Fruit fly (Drosophila melanogaster): ENCODE data around the gene Tlk.

The Tlk gene

DNA sequence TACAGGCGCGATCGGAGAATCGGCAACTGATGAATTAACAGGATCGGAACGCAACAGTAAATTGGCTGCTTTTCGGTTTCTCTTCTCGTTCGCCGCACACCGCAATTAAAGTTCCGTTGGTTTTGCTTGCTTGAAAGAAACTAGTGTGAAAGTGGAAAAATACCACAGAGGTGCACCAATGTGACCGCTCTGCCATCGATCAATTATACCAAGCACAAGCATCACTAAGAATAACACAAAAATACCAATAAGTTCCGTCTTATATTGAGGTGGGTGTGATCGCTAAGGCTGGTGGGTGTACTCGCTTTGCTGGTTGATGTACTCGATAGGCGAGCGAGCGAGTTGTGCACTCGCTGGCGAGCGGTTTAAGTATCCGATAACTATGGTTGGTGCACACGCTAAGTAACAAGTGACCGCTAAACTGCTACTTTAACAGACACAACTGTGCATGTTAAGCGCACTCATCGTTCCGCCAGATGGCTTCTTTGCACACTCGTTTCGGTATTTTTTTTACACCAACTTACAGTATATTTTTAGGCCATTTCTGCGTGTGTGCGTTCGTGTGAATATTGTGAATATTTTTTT lies at the start of gene Tlk, which contains the start of gene Rala:
Gene Tlk (plus strand): TSS at position 528 of the 585 bp plus-strand sequence.
Gene Rala (minus strand): TSS at position 156 of the 585 bp plus-strand sequence.
- no peak for TF ChIP-seq noc (tag; optimal IDR thresholded peaks at IDR 0.05)

DNA sequence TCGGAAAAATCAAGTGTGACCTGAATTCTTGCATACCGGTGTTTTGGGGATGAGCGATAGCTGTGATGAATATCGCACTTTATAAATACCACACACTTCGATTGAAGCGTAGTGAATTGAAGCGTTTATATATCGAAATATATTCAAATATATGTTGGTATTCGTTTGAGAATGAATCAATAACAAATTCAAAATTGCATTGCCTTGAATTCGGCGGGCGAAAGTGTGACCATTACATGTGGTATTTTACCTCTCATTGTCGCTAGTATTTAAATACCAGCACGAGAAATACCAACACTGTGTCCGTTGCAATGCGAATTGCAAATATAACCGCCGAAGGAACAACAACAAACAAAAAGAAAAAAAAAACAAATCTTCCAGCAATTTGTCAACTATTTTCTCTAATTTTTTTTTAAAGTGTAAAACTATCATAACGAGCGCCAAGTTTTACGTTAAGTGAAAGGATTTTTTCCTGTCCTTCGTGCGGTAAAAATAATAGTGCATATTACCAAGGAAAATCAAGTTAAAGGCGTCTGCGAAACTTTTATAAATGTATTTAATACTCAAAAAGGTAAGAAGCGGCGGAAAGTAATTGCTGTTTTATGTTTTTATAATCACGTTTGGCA lies 48.2 kb upstream of the Tlk start, which contains the start of the genes Parg and Mnt:
Gene Parg (minus strand): TSS at position 34 of the 626 bp plus-strand sequence.
Gene Mnt (plus strand): TSS at position 333 of the 626 bp plus-strand sequence.
- no peak for TF ChIP-seq noc (tag; optimal IDR thresholded peaks at IDR 0.05)

DNA sequence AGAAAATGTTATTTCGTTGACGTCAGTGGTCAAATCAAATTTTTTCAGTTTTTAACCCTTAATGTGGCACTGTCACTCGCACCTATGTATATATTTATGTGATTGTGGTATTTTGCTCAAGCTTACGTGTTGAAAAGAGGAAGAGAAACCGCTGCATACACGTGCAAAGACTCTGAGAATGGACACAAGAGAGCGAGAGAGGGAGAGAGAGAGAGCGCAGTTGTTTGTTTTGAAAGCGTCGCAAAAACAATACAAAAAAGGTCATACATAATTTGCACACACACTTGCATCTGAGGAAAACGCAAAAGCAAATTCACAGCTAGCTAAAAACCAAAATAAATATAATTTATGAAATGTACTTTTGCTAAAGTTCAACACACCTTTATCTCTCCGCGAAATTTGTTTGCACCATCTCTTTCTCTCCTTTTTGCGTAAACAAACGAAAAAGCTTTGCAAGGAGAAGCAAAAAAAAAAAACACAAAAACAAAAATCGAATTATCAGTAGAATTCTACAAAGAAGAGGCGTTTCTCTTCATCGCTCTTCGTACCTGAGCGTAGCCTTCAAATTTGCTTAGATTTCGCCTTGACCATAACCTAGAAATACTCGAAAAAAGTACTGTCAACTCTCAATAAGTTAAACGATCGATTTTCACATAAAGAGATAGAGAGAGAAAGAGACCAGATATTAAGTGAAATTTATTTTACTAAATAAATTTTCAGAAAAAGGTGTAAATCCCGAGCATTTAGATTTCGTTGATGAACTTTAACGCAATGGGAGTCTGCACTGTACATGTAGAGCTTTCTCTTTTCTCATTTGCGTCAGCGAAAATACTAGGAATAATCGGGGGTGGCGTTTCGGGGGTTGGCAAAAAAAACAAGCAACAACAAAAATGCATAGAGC lies 47.5 kb upstream of the Tlk start:
- TF ChIP-seq noc (tag; optimal IDR thresholded peaks at IDR 0.05): peak; percentile 92

DNA sequence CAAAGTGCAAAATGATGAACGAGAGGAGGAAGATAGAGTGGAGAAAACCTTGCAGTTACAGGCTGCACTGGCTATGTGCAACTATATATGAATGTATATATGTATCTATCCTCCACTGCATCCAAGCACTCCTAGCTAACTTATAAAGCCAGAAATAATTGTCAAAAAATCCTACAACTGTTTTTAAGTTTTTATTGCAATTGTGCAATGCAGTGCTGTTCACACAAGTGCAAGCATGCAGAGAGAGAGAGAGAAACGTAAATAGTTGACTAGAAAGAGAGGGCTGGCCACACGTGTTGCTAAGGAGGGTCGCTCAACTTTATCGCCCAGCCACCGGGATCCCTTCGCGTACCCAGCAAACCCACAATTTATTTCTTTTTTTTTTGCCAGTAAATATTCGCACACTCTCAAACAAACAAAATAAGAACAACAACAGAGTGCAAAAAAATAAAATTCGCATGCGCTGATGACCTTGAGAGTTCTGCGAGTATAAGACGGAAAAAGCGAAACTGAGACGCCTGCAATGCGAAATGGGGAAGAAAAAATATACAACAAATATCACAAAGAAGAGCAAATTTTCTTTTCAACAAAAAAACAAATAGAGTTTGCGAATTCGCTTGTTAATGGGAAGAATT lies 46.0 kb upstream of the Tlk start:
- no peak for TF ChIP-seq noc (tag; optimal IDR thresholded peaks at IDR 0.05)

DNA sequence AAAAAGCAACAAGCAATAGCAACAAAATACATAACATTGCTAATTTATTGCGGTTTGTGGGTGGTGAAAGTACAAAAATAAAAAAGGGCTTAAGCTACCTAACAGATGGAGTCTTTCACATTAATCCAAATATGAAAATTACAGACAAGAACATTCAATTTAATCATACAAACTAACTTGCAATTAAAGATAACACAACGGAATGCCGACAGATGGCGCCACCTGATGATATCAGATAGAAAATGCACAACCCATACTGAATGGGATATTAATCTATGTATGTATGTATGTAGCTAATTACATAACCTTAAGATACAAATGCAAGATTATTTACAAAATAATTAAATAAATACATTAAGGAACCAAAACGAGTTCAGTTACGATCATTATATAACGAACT lies 45.0 kb upstream of the Tlk start:
- no peak for TF ChIP-seq noc (tag; optimal IDR thresholded peaks at IDR 0.05)

DNA sequence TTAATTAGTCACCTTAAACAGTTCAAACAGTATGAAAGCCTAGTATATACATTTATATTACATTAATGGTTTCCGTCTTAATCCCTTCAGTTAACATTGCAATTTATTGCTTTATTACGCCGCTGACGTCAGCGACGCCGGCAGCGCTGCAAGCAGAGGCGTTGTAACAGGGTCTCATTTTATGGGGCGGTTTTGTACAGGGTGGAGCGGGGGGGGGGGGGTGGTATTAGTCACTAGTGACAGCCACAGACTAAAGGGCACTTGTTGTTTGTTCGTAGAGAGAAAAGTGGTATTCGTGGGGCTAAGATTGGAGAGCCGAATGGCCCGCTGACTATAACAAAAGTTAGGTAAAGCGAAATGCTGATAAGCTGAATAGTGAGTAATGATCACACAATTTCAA lies 44.3 kb upstream of the Tlk start:
- TF ChIP-seq noc (tag; optimal IDR thresholded peaks at IDR 0.05): no peak

DNA sequence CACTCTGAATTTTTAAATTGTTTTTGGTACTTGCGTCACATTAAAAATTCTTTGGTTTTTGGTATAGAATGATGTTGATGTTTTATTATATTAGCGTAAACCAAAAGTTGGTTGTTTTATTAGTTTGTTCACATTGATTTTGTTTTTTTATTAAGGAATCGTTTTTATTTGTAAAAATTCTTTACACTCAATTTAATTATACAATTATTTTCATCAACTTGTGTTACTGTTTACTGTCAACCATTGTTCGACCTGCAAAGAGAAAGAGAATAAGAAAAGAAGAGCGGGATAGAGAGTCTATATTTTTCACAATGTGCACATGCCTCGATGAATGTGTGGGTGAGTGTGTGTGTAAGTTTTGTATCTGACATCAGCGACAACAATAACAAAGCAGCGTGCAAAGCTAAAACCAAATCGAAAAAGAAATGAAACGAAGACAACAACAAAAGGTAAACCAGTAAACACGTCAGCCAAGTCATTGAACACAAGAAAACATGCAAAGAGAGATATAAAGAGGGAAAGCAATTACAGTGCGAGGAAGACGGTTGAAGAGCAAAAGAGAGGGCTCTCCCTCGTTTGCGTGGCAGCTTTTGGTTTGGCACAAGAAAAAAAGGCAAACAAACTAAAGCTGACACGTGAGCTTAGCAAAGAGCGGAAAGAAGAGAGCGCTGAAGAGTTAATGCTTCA lies 43.2 kb upstream of the Tlk start:
- no peak for TF ChIP-seq noc (tag; optimal IDR thresholded peaks at IDR 0.05)

DNA sequence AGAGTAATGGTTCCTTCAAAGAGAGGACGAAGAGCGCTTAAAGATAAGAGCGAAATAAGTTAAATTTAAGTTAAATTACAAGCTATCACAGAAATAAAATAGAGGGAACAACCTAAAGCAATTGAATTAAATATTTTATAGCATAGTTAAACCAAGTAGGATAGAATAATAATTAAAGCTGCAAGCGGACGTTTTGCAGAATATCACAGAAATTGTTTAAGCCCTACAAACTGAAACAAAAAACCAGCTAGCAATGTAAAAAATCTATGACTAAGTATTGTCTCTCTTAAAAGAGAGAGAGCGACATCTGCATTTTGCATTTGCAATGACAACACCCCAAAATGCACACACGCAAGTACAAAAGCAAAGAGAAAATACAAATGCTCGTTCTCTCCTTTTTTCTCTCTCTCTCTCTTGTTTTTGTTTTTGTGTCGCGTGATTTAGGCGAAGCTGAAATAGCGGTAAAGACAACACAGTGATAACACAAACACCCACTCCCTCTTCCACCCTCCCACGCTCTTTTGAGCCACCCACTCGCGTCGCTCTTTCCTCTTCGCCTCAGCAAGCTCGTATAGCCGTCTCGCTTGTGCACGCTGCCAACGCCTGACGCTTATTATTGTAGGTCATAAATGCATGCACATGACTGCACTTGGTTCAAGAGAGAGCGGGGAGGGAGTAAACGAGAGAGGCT lies 42.5 kb upstream of the Tlk start:
- TF ChIP-seq noc (tag; optimal IDR thresholded peaks at IDR 0.05): no peak

DNA sequence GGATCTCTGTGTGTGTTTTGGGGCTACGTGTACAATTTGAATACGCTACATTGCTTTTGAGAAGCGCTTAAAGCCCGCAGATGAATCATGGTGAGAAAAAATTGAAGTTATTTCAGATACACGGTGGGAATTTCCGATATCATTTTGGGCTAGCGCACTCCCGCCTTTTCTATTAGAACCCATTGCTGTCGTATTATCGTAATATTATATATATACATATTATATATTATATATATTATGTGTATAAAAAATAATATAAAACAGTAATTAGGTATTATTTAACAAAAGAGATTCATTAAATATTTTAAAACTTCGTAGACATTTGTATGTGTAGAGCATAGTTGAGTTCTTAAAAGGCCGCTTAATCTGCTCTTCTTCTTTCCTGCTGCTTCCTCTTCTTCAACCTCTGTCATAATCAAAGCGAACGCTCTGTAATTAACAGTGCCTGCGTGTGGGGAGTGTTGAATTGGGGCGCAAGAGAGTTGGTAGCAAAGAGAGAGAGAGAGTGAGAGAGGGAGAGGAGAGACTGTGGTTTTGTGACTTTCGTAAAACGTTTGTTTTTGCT lies 41.9 kb upstream of the Tlk start:
- peak; percentile 67 for TF ChIP-seq noc (tag; optimal IDR thresholded peaks at IDR 0.05)

DNA sequence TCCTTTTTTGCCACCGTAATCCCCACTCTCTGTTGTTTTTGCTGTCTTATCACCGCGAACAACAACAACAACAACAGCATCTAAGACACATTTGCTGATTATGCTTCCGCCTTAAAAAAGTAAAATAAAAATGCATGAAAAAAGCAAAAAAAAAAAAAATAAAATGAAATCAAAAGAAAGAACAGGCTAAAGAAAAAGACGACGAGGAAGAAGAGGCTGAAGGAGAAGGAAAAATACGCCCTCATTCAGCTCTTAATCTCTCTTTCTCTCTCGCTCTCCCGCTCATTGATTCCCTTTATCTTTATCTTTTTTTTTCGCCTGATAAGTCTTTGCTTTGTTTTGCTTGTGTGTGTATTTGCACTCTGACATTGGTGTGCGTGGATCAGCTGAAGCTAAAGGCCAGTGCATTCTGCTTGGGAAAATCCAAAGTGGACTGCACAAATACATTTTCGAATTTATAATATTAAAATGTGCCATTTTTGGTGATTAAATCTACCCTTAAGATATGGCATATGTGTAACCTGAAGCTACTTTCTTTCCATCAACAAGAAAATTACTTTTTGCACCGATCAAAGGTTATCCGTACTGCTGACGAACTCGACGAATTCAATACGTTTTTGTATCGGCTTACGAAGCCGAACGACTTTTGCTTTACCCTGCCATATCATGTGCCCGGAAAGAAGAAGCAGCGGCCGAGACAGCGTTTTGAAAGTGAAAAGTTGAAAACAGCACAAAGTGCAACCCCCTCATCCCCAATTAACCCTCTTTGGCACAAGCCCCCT lies 39.7 kb upstream of the Tlk start:
- TF ChIP-seq noc (tag; optimal IDR thresholded peaks at IDR 0.05): no peak

DNA sequence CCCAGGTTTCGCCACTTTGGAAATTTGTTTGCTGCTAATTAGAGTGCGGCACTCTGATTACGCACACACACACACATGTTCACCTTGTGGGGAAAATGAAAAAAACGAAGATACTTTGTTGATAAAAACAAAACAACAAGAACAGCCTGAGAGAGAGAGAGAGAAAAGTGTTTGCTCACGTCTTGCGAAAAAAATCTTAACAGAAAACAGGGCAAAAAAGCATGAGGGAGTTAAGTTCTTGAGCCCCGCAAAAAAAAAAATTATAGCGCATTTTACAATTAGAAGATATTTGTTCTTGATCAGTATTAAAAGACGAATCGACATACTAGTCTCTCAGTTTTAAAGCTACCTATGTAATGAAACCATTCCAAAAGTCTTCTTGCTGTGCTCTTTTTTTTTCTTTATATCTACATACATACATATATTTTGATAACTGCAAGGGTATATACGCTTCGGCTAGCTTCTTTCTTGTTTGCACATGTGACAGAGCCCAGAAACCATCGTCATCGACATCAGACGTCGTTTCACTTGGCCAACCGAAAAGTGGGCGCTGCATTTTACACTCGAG lies 39.0 kb upstream of the Tlk start:
- no peak for TF ChIP-seq noc (tag; optimal IDR thresholded peaks at IDR 0.05)

DNA sequence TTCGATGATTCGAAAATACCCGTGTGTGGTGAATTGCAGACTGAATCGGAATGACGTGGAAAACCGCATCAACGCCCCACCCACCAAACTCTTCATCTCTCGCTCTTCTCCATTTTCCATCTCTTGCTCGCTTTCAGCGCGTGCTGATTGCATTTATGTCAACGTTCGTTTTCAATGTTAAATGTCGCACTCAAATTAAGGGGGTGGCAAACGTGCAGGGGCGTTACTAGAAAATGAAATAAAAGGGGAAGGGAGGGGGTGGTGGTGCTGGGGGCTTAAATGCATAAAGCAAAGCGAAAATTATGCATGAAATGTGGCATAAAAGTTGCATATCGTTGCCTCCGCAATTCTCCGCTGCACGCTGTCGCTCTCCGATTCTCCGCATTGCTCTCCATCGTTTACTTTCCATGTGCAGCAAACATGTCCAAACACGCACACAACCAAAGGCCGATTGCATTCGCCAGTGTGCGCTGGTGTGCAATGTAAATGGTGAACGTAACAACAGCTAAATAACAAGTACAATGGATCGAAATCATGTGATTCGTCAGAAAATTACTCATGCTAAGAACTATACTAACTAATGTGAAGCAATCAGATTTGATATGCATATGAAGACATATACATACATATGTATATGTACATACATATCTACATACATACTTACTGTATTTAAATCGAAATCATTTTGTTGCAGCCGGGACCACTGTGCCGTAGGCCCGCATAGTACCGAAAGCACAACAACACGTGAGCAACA lies 37.9 kb upstream of the Tlk start:
- TF ChIP-seq noc (tag; optimal IDR thresholded peaks at IDR 0.05): no peak

DNA sequence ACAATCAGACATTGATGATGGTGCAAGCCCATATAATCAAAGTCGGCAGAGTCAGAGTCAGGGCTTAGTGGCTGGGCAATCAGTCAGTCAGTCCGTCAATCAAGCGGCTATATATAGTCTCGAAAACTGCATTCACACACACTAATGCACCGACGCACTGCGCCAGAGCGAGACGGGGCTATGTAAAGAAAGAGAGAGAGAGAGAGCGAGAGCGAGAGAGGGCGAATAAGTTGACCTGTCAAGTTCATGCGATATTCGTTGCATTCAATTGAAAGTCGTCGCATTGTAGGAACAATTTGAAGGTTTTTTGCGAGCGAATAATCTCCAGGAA lies 37.4 kb upstream of the Tlk start:
- TF ChIP-seq noc (tag; optimal IDR thresholded peaks at IDR 0.05): no peak

All from whole organism, larva.